Worm (Caenorhabditis elegans): ENCODE data around the gene dpy-31.
A peak's percentile ranks its signal among the peaks of the same experiment; 100 is the strongest.

The dpy-31 gene

ce11 chrIII:7189581-7190128 lies 12.4 kb upstream of the dpy-31 start, which contains the start of gene rps-21 (continued):
- no peak for TF ChIP-seq efl-3 (GFP tag; optimal IDR thresholded peaks at IDR 0.05)
- peak; percentile 88 for TF ChIP-seq xbp-1 (tag; optimal IDR thresholded peaks at IDR 0.05)
- peak; percentile 84 for TF ChIP-seq nhr-47 (tag; optimal IDR thresholded peaks at IDR 0.05)
- TF ChIP-seq nhr-237 (tag; optimal IDR thresholded peaks at IDR 0.05), result peak; percentile 55
- peak; percentile 59 to 94 (median 78) for TF ChIP-seq ceh-82 (tag; optimal IDR thresholded peaks at IDR 0.05)
- TF ChIP-seq dsc-1 (tag; optimal IDR thresholded peaks at IDR 0.05), result peak; percentile 74
- no peak for TF ChIP-seq zag-1 (tag; optimal IDR thresholded peaks at IDR 0.05)
- peak; percentile 84 to 92 for TF ChIP-seq lin-35 (GFP tag; optimal IDR thresholded peaks at IDR 0.05)
- TF ChIP-seq lin-14 (GFP tag; optimal IDR thresholded peaks at IDR 0.05), result peak; percentile 76
- peak; percentile 43 for TF ChIP-seq fos-1 (tag; optimal IDR thresholded peaks at IDR 0.05)
- no peak for TF ChIP-seq nhr-12 (tag; optimal IDR thresholded peaks at IDR 0.05)
- peak; percentile 60 for TF ChIP-seq pax-3 (tag; optimal IDR thresholded peaks at IDR 0.05)
- TF ChIP-seq F16B12.6 (tag; optimal IDR thresholded peaks at IDR 0.05), result peak; percentile 30
- no peak for TF ChIP-seq pag-3 (tag; optimal IDR thresholded peaks at IDR 0.05; ENCODE audit: borderline replicate concordance, insufficient read depth)
- peak; percentile 80 for TF ChIP-seq mep-1 (tag; optimal IDR thresholded peaks at IDR 0.05)
- no peak for TF ChIP-seq nhr-28 (tag; optimal IDR thresholded peaks at IDR 0.05)
- TF ChIP-seq isw-1 (GFP tag; IDR thresholded peaks at IDR 0.05), result peak; percentile 85
- peak; percentile 49 for TF ChIP-seq irx-1 (tag; optimal IDR thresholded peaks at IDR 0.05)
- TF ChIP-seq aly-2 (tag; optimal IDR thresholded peaks at IDR 0.05), result no peak
- TF ChIP-seq hlh-17 (GFP tag; optimal IDR thresholded peaks at IDR 0.05; ENCODE audit: borderline replicate concordance), result no peak
- peak; percentile 83 for TF ChIP-seq lin-15B (tag; optimal IDR thresholded peaks at IDR 0.05)
- TF ChIP-seq snu-23 (GFP tag; optimal IDR thresholded peaks at IDR 0.05), result peak; percentile 91
- no peak for TF ChIP-seq elt-2 (tag; optimal IDR thresholded peaks at IDR 0.05)
- TF ChIP-seq zip-4 (GFP tag; optimal IDR thresholded peaks at IDR 0.05), result peak; percentile 27
- TF ChIP-seq ces-1 (GFP tag; optimal IDR thresholded peaks at IDR 0.05), result no peak
- TF ChIP-seq vab-15 (tag; optimal IDR thresholded peaks at IDR 0.05), result peak; percentile 31
- TF ChIP-seq fkh-10 (GFP tag; optimal IDR thresholded peaks at IDR 0.05), result peak; percentile 12
- peak; percentile 72 for TF ChIP-seq nhr-90 (tag; optimal IDR thresholded peaks at IDR 0.05; ENCODE audit: poor library complexity)
- peak; percentile 75 for TF ChIP-seq skn-1 (tag; optimal IDR thresholded peaks at IDR 0.05)
- peak; percentile 76 for TF ChIP-seq fkh-8 (tag; optimal IDR thresholded peaks at IDR 0.05)
- TF ChIP-seq ceh-90 (tag; optimal IDR thresholded peaks at IDR 0.05), result no peak
- no peak for TF ChIP-seq alr-1 (tag; optimal IDR thresholded peaks at IDR 0.05; ENCODE audit: borderline replicate concordance)

ce11 chrIII:7192942-7193665 lies 8.9 kb upstream of the dpy-31 start, which contains the start of gene mec-14:
TSS of gene mec-14 (minus strand) at chrIII:7192992.
- TF ChIP-seq unc-86 (tag; optimal IDR thresholded peaks at IDR 0.05) (peak; percentile 39), pag-3 (tag; optimal IDR thresholded peaks at IDR 0.05; ENCODE audit: borderline replicate concordance, insufficient read depth) (no peak)

ce11 chrIII:7195325-7195724 lies 6.7 kb upstream of the dpy-31 start, which contains the start of gene F37C12.18:
TSS of gene F37C12.18 (minus strand) at chrIII:7195425.
- no peak for TF ChIP-seq dsc-1 (tag; optimal IDR thresholded peaks at IDR 0.05)
- TF ChIP-seq skn-1 (tag; optimal IDR thresholded peaks at IDR 0.05), result no peak
- no peak for TF ChIP-seq efl-1 (optimal IDR thresholded peaks at IDR 0.05)
- TF ChIP-seq efl-1 (GFP tag; optimal IDR thresholded peaks at IDR 0.05 in 1 of 2), result peak in 1 of 2 experiments; percentile 49
- TF ChIP-seq ama-1 (optimal IDR thresholded peaks at IDR 0.05), result no peak
- TF ChIP-seq lin-15B (tag; optimal IDR thresholded peaks at IDR 0.05), result no peak
- no peak for TF ChIP-seq nhr-84 (tag; optimal IDR thresholded peaks at IDR 0.05)
- no peak for TF ChIP-seq nhr-11 (tag; optimal IDR thresholded peaks at IDR 0.05)

All from whole organism, L1 larva.